Worm (Caenorhabditis elegans): ENCODE results near the gene srx-77.

- TF ChIP-seq ZK546.5 (tag; optimal IDR thresholded peaks at IDR 0.05) = no peak
- TF ChIP-seq fos-1 (tag; optimal IDR thresholded peaks at IDR 0.05) = no peak
- TF ChIP-seq mdl-1 (tag; optimal IDR thresholded peaks at IDR 0.05) = no peak
- TF ChIP-seq egl-27 (tag; optimal IDR thresholded peaks at IDR 0.05) = no peak
- no peak for TF ChIP-seq C34F6.9 (tag; optimal IDR thresholded peaks at IDR 0.05)
- no peak for TF ChIP-seq nhr-6 (tag; optimal IDR thresholded peaks at IDR 0.05)
- no peak for TF ChIP-seq nhr-11 (tag; optimal IDR thresholded peaks at IDR 0.05)
- TF ChIP-seq elt-1 (tag; optimal IDR thresholded peaks at IDR 0.05) = no peak
- TF ChIP-seq zag-1 (tag; optimal IDR thresholded peaks at IDR 0.05) = no peak
- TF ChIP-seq sem-4 (tag; optimal IDR thresholded peaks at IDR 0.05) = no peak
These were observed 6.0 kb upstream of the srx-77 start, which contains the start of gene K03B4.8 for ce11 chrV:4674506-4674905.

All from whole organism, L2 larva.